Worm (Caenorhabditis elegans) whole organism, L4/young adult: ENCODE data around the gene spp-11.

Experiments
- W03F9.2 ChIP-seq: fragments of 150-350 bp; optimal IDR thresholded peaks from 2 replicates; lab custom pipeline; 2014; ENCODE audit warnings: missing biosample characterization, missing genetic modification characterization
- him-1 ChIP-seq: sonication (generic microtip); optimal IDR thresholded peaks from 2 replicates; lab custom pipeline; 2016; ENCODE audit warnings: missing genotype, missing genetic modification reagents, missing genetic modification characterization, missing compliant biosample characterization

DNA sequence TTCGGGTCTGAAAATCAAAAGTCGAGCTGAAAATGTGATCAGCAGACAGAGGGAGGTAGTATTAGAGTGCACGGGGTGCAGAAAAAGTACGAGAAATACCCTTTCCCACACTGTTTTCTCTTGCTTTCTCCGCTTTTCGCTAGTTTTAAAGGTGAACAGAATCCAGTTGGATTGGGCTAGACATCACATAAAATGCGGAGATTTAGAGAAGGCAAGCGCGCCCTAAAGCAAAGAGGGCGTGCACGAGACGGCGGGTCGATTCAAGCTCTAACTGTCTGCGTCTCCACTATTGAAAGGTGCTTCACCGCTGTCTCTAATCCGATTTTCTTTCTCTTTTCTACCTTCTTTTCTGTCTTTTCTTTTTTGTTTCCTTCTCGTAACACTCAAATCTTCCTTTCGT lies 37.1 kb downstream of the spp-11 start:
- TF ChIP-seq W03F9.2, result peak; percentile 81
- TF ChIP-seq him-1 (tag; lab: Kevin White, UChicago), result no peak
